Fruit fly (Drosophila melanogaster) whole organism, embryonic: ENCODE measurements around the gene CG14715.

ENCODE experiments used
- Ada2b ChIP-seq: fragments of 200-800 bp; sonication (Bioruptor generic); IDR thresholded peaks from 2 replicates; pipeline ENCODE4 v1.3.6; 2022; ENCODE audit warnings: missing biosample characterization, missing genetic modification characterization
- Atf3 ChIP-seq: fragments of 200-800 bp; sonication (Bioruptor generic); optimal IDR thresholded peaks from 3 replicates; lab custom pipeline; 2016; ENCODE audit warnings: missing biosample characterization, missing genetic modification characterization
- Blimp-1 ChIP-seq: fragments of 200-800 bp; sonication (Bioruptor generic); optimal IDR thresholded peaks from 3 replicates; lab custom pipeline; 2018; ENCODE audit warnings: missing biosample characterization, missing genetic modification characterization, mild to moderate bottlenecking, moderate library complexity, missing genetic modification reagents
- CG12155 ChIP-seq: fragments of 200-800 bp; sonication (Bioruptor generic); optimal IDR thresholded peaks from 3 replicates; lab custom pipeline; 2016; ENCODE audit warnings: missing biosample characterization, missing genetic modification characterization
- CG13775 ChIP-seq: fragments of 200-800 bp; sonication (Bioruptor generic); optimal IDR thresholded peaks from 3 replicates; lab custom pipeline; 2017; ENCODE audit warnings: missing biosample characterization, mild to moderate bottlenecking, missing genetic modification characterization
- CG17186 ChIP-seq: fragments of 200-800 bp; sonication (Bioruptor generic); optimal IDR thresholded peaks from 3 replicates; lab custom pipeline; 2017; ENCODE audit warnings: missing biosample characterization, missing genetic modification reagents, missing genetic modification characterization
- CG31365 ChIP-seq: fragments of 200-800 bp; sonication (Bioruptor generic); optimal IDR thresholded peaks from 2 replicates; lab custom pipeline; 2018; ENCODE audit warnings: missing biosample characterization, mild to moderate bottlenecking, missing genetic modification characterization
- CG6791 ChIP-seq: fragments of 200-800 bp; sonication (Bioruptor generic); IDR thresholded peaks from 3 replicates; pipeline ENCODE4 v1.3.6; 2022; ENCODE audit warnings: missing biosample characterization, missing genetic modification characterization; ENCODE audit not compliant: partially characterized antibody
- CG7786 ChIP-seq: fragments of 200-800 bp; sonication (Bioruptor generic); optimal IDR thresholded peaks from 2 replicates; lab custom pipeline; 2016; ENCODE audit warnings: missing biosample characterization, missing genetic modification characterization
- CG8478 ChIP-seq: fragments of >200 bp; optimal IDR thresholded peaks from 2 replicates; lab custom pipeline; 2018
- CG8924 ChIP-seq: fragments of 200-800 bp; optimal IDR thresholded peaks from 3 replicates; lab custom pipeline; 2019; ENCODE audit warnings: missing biosample characterization, mild to moderate bottlenecking, missing genetic modification characterization, moderate library complexity
- CoRest ChIP-seq: fragments of 200-800 bp; sonication (Bioruptor generic); optimal IDR thresholded peaks from 3 replicates; lab custom pipeline; 2018; ENCODE audit warnings: missing biosample characterization, mild to moderate bottlenecking, missing genetic modification characterization, moderate library complexity
- Dip2 ChIP-seq: fragments of 200-800 bp; sonication (Bioruptor generic); IDR thresholded peaks from 2 replicates; pipeline ENCODE4 v1.3.6; 2022; ENCODE audit warnings: missing biosample characterization, missing genetic modification characterization
- Dll ChIP-seq: fragments of 200-800 bp; sonication (Bioruptor generic); IDR thresholded peaks from 4 replicates; pipeline ENCODE4 v1.3.6; 2022; ENCODE audit warnings: missing biosample characterization, missing genetic modification characterization; ENCODE audit not compliant: partially characterized antibody
- HLH4C ChIP-seq: fragments of 200-800 bp; sonication (Bioruptor generic); IDR thresholded peaks from 3 replicates; pipeline ENCODE4 v1.3.6; 2022; ENCODE audit warnings: missing biosample characterization, missing genetic modification characterization; ENCODE audit not compliant: partially characterized antibody
- Hand ChIP-seq: fragments of 200-800 bp; sonication (Bioruptor generic); optimal IDR thresholded peaks from 2 replicates; lab custom pipeline; 2017; ENCODE audit warnings: mild to moderate bottlenecking, missing biosample characterization, missing genetic modification reagents, missing genetic modification characterization
- Hr51 ChIP-seq, 2 experiments: fragments of 200-800 bp; sonication (Bioruptor generic); optimal IDR thresholded peaks; 2 replicates in 1 of 2; 3 replicates in 1 of 2; lab custom pipeline; 2016 to 2018; ENCODE audit warnings: missing biosample characterization in 2 of 2, missing genetic modification characterization in 2 of 2, mild to moderate bottlenecking in 1 of 2, moderate library complexity in 1 of 2
- Med ChIP-seq: fragments of 200-800 bp; sonication (Bioruptor generic); peaks from one replicate; lab custom pipeline; 2016; ENCODE audit warnings: missing biosample characterization, missing genetic modification characterization, mild to moderate bottlenecking, inconsistent platforms, moderate library complexity
- Meics ChIP-seq: fragments of 200-800 bp; sonication (Bioruptor generic); optimal IDR thresholded peaks from 2 replicates; lab custom pipeline; 2017; ENCODE audit warnings: missing biosample characterization, mild to moderate bottlenecking, missing genetic modification characterization
- al ChIP-seq: fragments of 200-800 bp; sonication (Bioruptor generic); IDR thresholded peaks from 2 replicates; pipeline ENCODE4 v1.3.6; 2022; ENCODE audit warnings: missing biosample characterization, missing genetic modification characterization
- bigmax ChIP-seq: fragments of 200-800 bp; sonication (Bioruptor generic); optimal IDR thresholded peaks from 2 replicates; lab custom pipeline; 2018; ENCODE audit warnings: missing biosample characterization, mild to moderate bottlenecking, missing genetic modification characterization
- chn ChIP-seq: fragments of 200-800 bp; sonication (Bioruptor generic); optimal IDR thresholded peaks from 2 replicates; lab custom pipeline; 2016; ENCODE audit warnings: missing biosample characterization, missing genetic modification characterization
- eyg ChIP-seq: fragments of 200-800 bp; sonication (Bioruptor generic); optimal IDR thresholded peaks from 3 replicates; lab custom pipeline; 2016; ENCODE audit warnings: missing biosample characterization, missing genetic modification characterization
- fu2 ChIP-seq: fragments of 200-800 bp; sonication (Bioruptor generic); optimal IDR thresholded peaks from 2 replicates; lab custom pipeline; 2016; ENCODE audit warnings: missing biosample characterization, missing genetic modification characterization
- gem ChIP-seq: fragments of 200-800 bp; sonication (Bioruptor generic); optimal IDR thresholded peaks from 2 replicates; lab custom pipeline; 2019; ENCODE audit warnings: missing biosample characterization, mild to moderate bottlenecking, missing genetic modification characterization, moderate library complexity
- hth ChIP-seq: fragments of >200 bp; optimal IDR thresholded peaks from 2 replicates; lab custom pipeline; 2017; ENCODE audit warnings: inconsistent platforms
- insv ChIP-seq, 2 experiments: fragments of 200-800 bp; sonication (Bioruptor generic); optimal IDR thresholded peaks; 3 replicates each; lab custom pipeline; 2016 to 2018; ENCODE audit warnings: missing biosample characterization in 2 of 2, missing genetic modification characterization in 2 of 2
- kah ChIP-seq: fragments of 200-800 bp; sonication (Bioruptor generic); optimal IDR thresholded peaks from 2 replicates; lab custom pipeline; 2018; ENCODE audit warnings: missing biosample characterization, mild to moderate bottlenecking, missing genetic modification characterization
- lab ChIP-seq: fragments of 200-800 bp; sonication (Bioruptor generic); optimal IDR thresholded peaks from 3 replicates; lab custom pipeline; 2017; ENCODE audit warnings: missing biosample characterization, missing genetic modification characterization, mild to moderate bottlenecking, moderate library complexity, missing genetic modification reagents
- luna ChIP-seq: fragments of 200-800 bp; sonication (Bioruptor generic); optimal IDR thresholded peaks from 2 replicates; lab custom pipeline; 2016; ENCODE audit warnings: missing biosample characterization, missing genetic modification characterization
- odd ChIP-seq: fragments of 200-800 bp; sonication (Bioruptor generic); optimal IDR thresholded peaks from 2 replicates; lab custom pipeline; 2017; ENCODE audit warnings: missing biosample characterization, mild to moderate bottlenecking, missing genetic modification characterization
- peb ChIP-seq: fragments of 200-800 bp; sonication (Bioruptor generic); IDR thresholded peaks from 2 replicates; pipeline ENCODE4 v1.3.6; 2022; ENCODE audit warnings: missing biosample characterization, missing genetic modification characterization
- phol ChIP-seq: fragments of 200-800 bp; sonication (Bioruptor generic); optimal IDR thresholded peaks from 3 replicates; lab custom pipeline; 2018; ENCODE audit warnings: missing biosample characterization, mild to moderate bottlenecking, missing genetic modification characterization, moderate library complexity
- pita ChIP-seq: fragments of 200-800 bp; sonication (Bioruptor generic); optimal IDR thresholded peaks from 2 replicates; lab custom pipeline; 2017; ENCODE audit warnings: missing biosample characterization, mild to moderate bottlenecking, missing genetic modification characterization
- pnt ChIP-seq: fragments of 200-800 bp; sonication (Bioruptor generic); optimal IDR thresholded peaks from 3 replicates; lab custom pipeline; 2016; ENCODE audit warnings: missing biosample characterization, missing genetic modification characterization
- scrt ChIP-seq: fragments of 200-800 bp; sonication (Bioruptor generic); optimal IDR thresholded peaks from 2 replicates; lab custom pipeline; 2018; ENCODE audit warnings: missing biosample characterization, mild to moderate bottlenecking, missing genetic modification characterization, moderate library complexity
- sd ChIP-seq: fragments of 200-800 bp; sonication (Bioruptor generic); optimal IDR thresholded peaks from 3 replicates; lab custom pipeline; 2018; ENCODE audit warnings: missing biosample characterization, mild to moderate bottlenecking, missing genetic modification characterization, moderate library complexity
- ssp ChIP-seq: fragments of 200-800 bp; sonication (Bioruptor generic); IDR thresholded peaks from 2 replicates; pipeline ENCODE4 v1.3.6; 2022; ENCODE audit warnings: missing biosample characterization, missing genetic modification characterization
- tin ChIP-seq: fragments of 200-800 bp; sonication (Bioruptor generic); optimal IDR thresholded peaks from 3 replicates; lab custom pipeline; 2016; ENCODE audit warnings: missing biosample characterization, missing genetic modification characterization
- tll ChIP-seq, 2 experiments: fragments of 200-800 bp in 1 of 2; fragments of >200 bp in 1 of 2; sonication (Bioruptor generic) in 1 of 2; optimal IDR thresholded peaks; 2 replicates each; lab custom pipeline; 2017 to 2019; ENCODE audit warnings: missing biosample characterization in 2 of 2, missing genetic modification characterization in 2 of 2, mild to moderate bottlenecking in 1 of 2, moderate library complexity in 1 of 2

The CG14715 gene

dm6 chr3R:11694311-11695305 lies 20.6 kb downstream of the CG14715 start, which contains the start of gene Fer3 (continued):
- TF ChIP-seq Hr51 (GFP tag; optimal IDR thresholded peaks at IDR 0.05; lab: Kevin White, UChicago) (peak in 1 of 2 experiments; percentile 30), hth (lab: Kevin White, UChicago) (no peak), CG8478 (lab: Kevin White, UChicago) (no peak), scrt (GFP tag; lab: Kevin White, UChicago) (peak; percentile 93), CG6791 (GFP tag; lab: Robert Waterston, UW) (peak; percentile 36; the same call in 1 of the 3 replicates), phol (peak; percentile 25), CG8924 (tag; lab: Kevin White, UChicago) (peak; percentile 12), tll (GFP tag; optimal IDR thresholded peaks at IDR 0.05; lab: Kevin White, UChicago) (peak in 1 of 2 experiments; percentile 26), CG31365 (no peak), Ada2b (GFP tag; lab: Robert Waterston, UW) (no peak), Atf3 (GFP tag; lab: Kevin White, UChicago) (no peak), sd (tag; lab: Kevin White, UChicago) (peak; percentile 40), insv (GFP tag; optimal IDR thresholded peaks at IDR 0.05; lab: Kevin White, UChicago) (peak; percentile 71 to 96), Meics (GFP tag; lab: Kevin White, UChicago) (peak; percentile 0), Med (GFP tag; lab: Kevin White, UChicago) (peak; percentile 1), lab (GFP tag; lab: Kevin White, UChicago) (peak; percentile 9), tin (no peak), pita (GFP tag; lab: Kevin White, UChicago) (peak; percentile 77), CoRest (tag; lab: Kevin White, UChicago) (peak; percentile 5)

dm6 chr3R:11696209-11696608 lies 22.2 kb downstream of the CG14715 start, which contains the start of gene CG14717:
Gene CG14717 (plus strand): TSS chr3R:11696509.
- TF ChIP-seq fu2 (GFP tag; lab: Kevin White, UChicago), result no peak
- no peak for TF ChIP-seq odd (GFP tag; lab: Kevin White, UChicago)
- TF ChIP-seq kah, result no peak
- no peak for TF ChIP-seq chn
- TF ChIP-seq CG17186 (GFP tag; lab: Kevin White, UChicago), result no peak
- TF ChIP-seq luna (GFP tag; lab: Kevin White, UChicago), result no peak
- TF ChIP-seq ssp, result no peak
- no peak for TF ChIP-seq CG13775 (GFP tag; lab: Kevin White, UChicago)
- no peak for TF ChIP-seq HLH4C (GFP tag; lab: Robert Waterston, UW)
- no peak for TF ChIP-seq gem
- no peak for TF ChIP-seq peb (GFP tag; lab: Robert Waterston, UW)

- TF ChIP-seq Dll (GFP tag; lab: Robert Waterston, UW) (no peak), Hand (GFP tag; lab: Kevin White, UChicago) (no peak), al (GFP tag; lab: Robert Waterston, UW) (no peak), gem (no peak), Blimp-1 (no peak), CG12155 (GFP tag; lab: Kevin White, UChicago) (no peak), CG7786 (GFP tag; lab: Kevin White, UChicago) (no peak), Dip2 (GFP tag; lab: Robert Waterston, UW) (no peak), pnt (GFP tag; lab: Kevin White, UChicago) (no peak), bigmax (GFP tag; lab: Kevin White, UChicago) (no peak), eyg (GFP tag; lab: Kevin White, UChicago) (no peak)
These were observed 26.3 kb downstream of the CG14715 start, which contains the start of gene CG14718 for dm6 chr3R:11700314-11700713. Gene CG14718 (plus strand): TSS chr3R:11700614.
